Fruit fly (Drosophila melanogaster) whole organism, embryonic: ENCODE measurements around the gene BOD1.

ENCODE experiments used
- Bdp1 ChIP-seq: fragments of 200-800 bp; sonication (Bioruptor generic); optimal IDR thresholded peaks from 3 replicates; lab custom pipeline; 2016; ENCODE audit warnings: missing biosample characterization, missing genetic modification characterization
- Bteb2 ChIP-seq: fragments of 200-800 bp; sonication (Bioruptor generic); optimal IDR thresholded peaks from 2 replicates; lab custom pipeline; 2016; ENCODE audit warnings: missing biosample characterization, missing genetic modification characterization
- CG11456 ChIP-seq: fragments of 200-800 bp; sonication (Bioruptor generic); IDR thresholded peaks from 3 replicates; pipeline ENCODE4 v1.3.6; 2022; ENCODE audit warnings: missing biosample characterization, missing genetic modification characterization
- CG12942 ChIP-seq: fragments of 200-800 bp; sonication (Bioruptor generic); optimal IDR thresholded peaks from 3 replicates; lab custom pipeline; 2016; ENCODE audit warnings: missing biosample characterization, missing genetic modification characterization
- CG13296 ChIP-seq: fragments of 200-800 bp; sonication (Bioruptor generic); optimal IDR thresholded peaks from 3 replicates; lab custom pipeline; 2018; ENCODE audit warnings: missing biosample characterization, mild to moderate bottlenecking, missing genetic modification characterization
- CG15479 ChIP-seq: fragments of 200-800 bp; sonication (Bioruptor generic); optimal IDR thresholded peaks from 3 replicates; lab custom pipeline; 2019; ENCODE audit warnings: missing biosample characterization, mild to moderate bottlenecking, missing genetic modification characterization, moderate library complexity
- CG17829 ChIP-seq: fragments of 200-800 bp; optimal IDR thresholded peaks from 2 replicates; lab custom pipeline; 2019; ENCODE audit warnings: missing biosample characterization, mild to moderate bottlenecking, missing genetic modification characterization, moderate library complexity
- CG31224 ChIP-seq: fragments of 200-800 bp; sonication (Bioruptor generic); IDR thresholded peaks from 2 replicates; pipeline ENCODE4 v1.3.6; 2022; ENCODE audit warnings: missing biosample characterization, missing genetic modification characterization
- CG34422 ChIP-seq: fragments of 200-800 bp; sonication (Bioruptor generic); IDR thresholded peaks from 3 replicates; pipeline ENCODE4 v1.3.6; 2022; ENCODE audit warnings: missing biosample characterization, missing genetic modification characterization
- CG4404 ChIP-seq: fragments of 200-800 bp; sonication (Bioruptor generic); IDR thresholded peaks from 2 replicates; pipeline ENCODE4 v1.3.6; 2022; ENCODE audit warnings: missing biosample characterization, missing genetic modification characterization
- CG4617 ChIP-seq: fragments of 200-800 bp; sonication (Bioruptor generic); optimal IDR thresholded peaks from 3 replicates; lab custom pipeline; 2016; ENCODE audit warnings: missing biosample characterization, missing genetic modification characterization, borderline replicate concordance
- CG5180 ChIP-seq: fragments of 200-800 bp; sonication (Bioruptor generic); optimal IDR thresholded peaks from 3 replicates; lab custom pipeline; 2017; ENCODE audit warnings: missing biosample characterization, missing genetic modification characterization, mild to moderate bottlenecking, moderate library complexity, missing genetic modification reagents
- CG6765 ChIP-seq: fragments of 200-800 bp; sonication (Bioruptor generic); optimal IDR thresholded peaks from 3 replicates; lab custom pipeline; 2017; ENCODE audit warnings: missing biosample characterization, mild to moderate bottlenecking, missing genetic modification characterization
- CG6791 ChIP-seq: fragments of 200-800 bp; sonication (Bioruptor generic); IDR thresholded peaks from 3 replicates; pipeline ENCODE4 v1.3.6; 2022; ENCODE audit warnings: missing biosample characterization, missing genetic modification characterization; ENCODE audit not compliant: partially characterized antibody
- CG7928 ChIP-seq: fragments of 200-800 bp; sonication (Bioruptor generic); optimal IDR thresholded peaks from 2 replicates; lab custom pipeline; 2017; ENCODE audit warnings: missing biosample characterization, mild to moderate bottlenecking, missing genetic modification characterization
- CG8089 ChIP-seq: fragments of 200-800 bp; sonication (Bioruptor generic); optimal IDR thresholded peaks from 3 replicates; lab custom pipeline; 2016; ENCODE audit warnings: missing biosample characterization, missing genetic modification characterization
- CG8281 ChIP-seq: fragments of 200-800 bp; sonication (Bioruptor generic); optimal IDR thresholded peaks from 2 replicates; lab custom pipeline; 2018; ENCODE audit warnings: missing biosample characterization, mild to moderate bottlenecking, missing genetic modification characterization, moderate library complexity
- CG8924 ChIP-seq: fragments of 200-800 bp; optimal IDR thresholded peaks from 3 replicates; lab custom pipeline; 2019; ENCODE audit warnings: missing biosample characterization, mild to moderate bottlenecking, missing genetic modification characterization, moderate library complexity
- D19B ChIP-seq: fragments of 200-800 bp; sonication (Bioruptor generic); optimal IDR thresholded peaks from 2 replicates; lab custom pipeline; 2017; ENCODE audit warnings: missing biosample characterization, mild to moderate bottlenecking, missing genetic modification characterization
- Doc2 ChIP-seq: fragments of 200-800 bp; sonication (Bioruptor generic); IDR thresholded peaks from 2 replicates; pipeline ENCODE4 v1.3.6; 2022; ENCODE audit warnings: missing biosample characterization, missing genetic modification characterization
- Fer1 ChIP-seq: fragments of 200-800 bp; sonication (Bioruptor generic); optimal IDR thresholded peaks from 2 replicates; lab custom pipeline; 2017; ENCODE audit warnings: missing biosample characterization, mild to moderate bottlenecking, missing genetic modification characterization
- HLH4C ChIP-seq: fragments of 200-800 bp; sonication (Bioruptor generic); IDR thresholded peaks from 3 replicates; pipeline ENCODE4 v1.3.6; 2022; ENCODE audit warnings: missing biosample characterization, missing genetic modification characterization; ENCODE audit not compliant: partially characterized antibody
- Kr ChIP-seq: fragments of 200-800 bp; sonication (Bioruptor generic); optimal IDR thresholded peaks from 2 replicates; lab custom pipeline; 2017; ENCODE audit warnings: missing biosample characterization, mild to moderate bottlenecking, missing genetic modification characterization
- Lim3 ChIP-seq: fragments of 200-800 bp; sonication (Bioruptor generic); IDR thresholded peaks from 2 replicates; pipeline ENCODE4 v1.3.6; 2022; ENCODE audit warnings: missing biosample characterization, missing genetic modification characterization
- Neu2 ChIP-seq: fragments of 200-800 bp; sonication (Bioruptor generic); optimal IDR thresholded peaks from 3 replicates; lab custom pipeline; 2016; ENCODE audit warnings: missing biosample characterization, missing genetic modification characterization, borderline replicate concordance
- Spps ChIP-seq: fragments of 200-800 bp; sonication (Bioruptor generic); optimal IDR thresholded peaks from 2 replicates; lab custom pipeline; 2018; ENCODE audit warnings: missing biosample characterization, mild to moderate bottlenecking, missing genetic modification characterization
- aop ChIP-seq: fragments of 200-800 bp; sonication (Bioruptor generic); IDR thresholded peaks from 2 replicates; pipeline ENCODE4 v1.3.6; 2022; ENCODE audit warnings: missing biosample characterization, missing genetic modification characterization
- ash1 ChIP-seq: fragments of 200-800 bp; sonication (Bioruptor generic); optimal IDR thresholded peaks from 2 replicates; lab custom pipeline; 2018; ENCODE audit warnings: missing biosample characterization, mild to moderate bottlenecking, missing genetic modification characterization
- bab2 ChIP-seq: fragments of 200-800 bp; sonication (Bioruptor generic); optimal IDR thresholded peaks from 2 replicates; lab custom pipeline; 2016; ENCODE audit warnings: missing biosample characterization, missing genetic modification characterization
- bigmax ChIP-seq: fragments of 200-800 bp; sonication (Bioruptor generic); optimal IDR thresholded peaks from 2 replicates; lab custom pipeline; 2018; ENCODE audit warnings: missing biosample characterization, mild to moderate bottlenecking, missing genetic modification characterization
- bowl ChIP-seq: fragments of 200-800 bp; sonication (Bioruptor generic); IDR thresholded peaks from 2 replicates; pipeline ENCODE4 v1.3.6; 2022; ENCODE audit warnings: missing biosample characterization, missing genetic modification characterization
- bsh ChIP-seq, 2 experiments: fragments of 200-800 bp; sonication (Bioruptor generic); optimal IDR thresholded peaks; 2 replicates each; lab custom pipeline; 2017 to 2018; ENCODE audit warnings: mild to moderate bottlenecking in 2 of 2, missing biosample characterization in 2 of 2, missing genetic modification characterization in 2 of 2, moderate library complexity in 1 of 2
- btn ChIP-seq: fragments of 200-800 bp; sonication (Bioruptor generic); optimal IDR thresholded peaks from 2 replicates; lab custom pipeline; 2016; ENCODE audit warnings: missing biosample characterization, missing genetic modification characterization
- dimm ChIP-seq: fragments of 200-800 bp; sonication (Bioruptor generic); IDR thresholded peaks from 2 replicates; pipeline ENCODE4 v1.3.6; 2022; ENCODE audit warnings: missing biosample characterization, missing genetic modification characterization
- en ChIP-seq: fragments of 200-800 bp; sonication (Bioruptor generic); optimal IDR thresholded peaks from 2 replicates; lab custom pipeline; 2016; ENCODE audit warnings: missing biosample characterization, missing genetic modification characterization
- ewg ChIP-seq: fragments of 200-800 bp; sonication (Bioruptor generic); optimal IDR thresholded peaks from 3 replicates; lab custom pipeline; 2017; ENCODE audit warnings: mild to moderate bottlenecking, missing biosample characterization, missing genetic modification reagents, missing genetic modification characterization
- ftz-f1 ChIP-seq: fragments of 200-800 bp; sonication (Bioruptor generic); optimal IDR thresholded peaks from 2 replicates; lab custom pipeline; 2016; ENCODE audit warnings: missing biosample characterization, missing genetic modification characterization
- gsb-n ChIP-seq: fragments of 200-800 bp; sonication (Bioruptor generic); optimal IDR thresholded peaks from 3 replicates; lab custom pipeline; 2018; ENCODE audit warnings: missing biosample characterization, mild to moderate bottlenecking, missing genetic modification characterization
- hb ChIP-seq: fragments of 200-800 bp; sonication (Bioruptor generic); IDR thresholded peaks from 3 replicates; pipeline ENCODE4 v1.3.6; 2022; ENCODE audit warnings: missing biosample characterization, missing genetic modification characterization; ENCODE audit not compliant: partially characterized antibody
- jigr1 ChIP-seq: fragments of 200-800 bp; sonication (Bioruptor generic); IDR thresholded peaks from 3 replicates; pipeline ENCODE4 v1.3.6; 2022; ENCODE audit warnings: missing biosample characterization, missing genetic modification characterization
- lab ChIP-seq: fragments of 200-800 bp; sonication (Bioruptor generic); optimal IDR thresholded peaks from 3 replicates; lab custom pipeline; 2017; ENCODE audit warnings: missing biosample characterization, missing genetic modification characterization, mild to moderate bottlenecking, moderate library complexity, missing genetic modification reagents
- pan ChIP-seq, 4 experiments: fragments of >200 bp in 3 of 4; fragments of 200-800 bp in 1 of 4; sonication (Bioruptor generic) in 1 of 4; optimal IDR thresholded peaks in 3 of 4; IDR thresholded peaks in 1 of 4; 2 replicates each; pipeline versions ENCODE4 v1.3.6 to Lab custom; 2017 to 2022; ENCODE audit warnings: missing biosample characterization in 2 of 4, missing genetic modification characterization in 2 of 4, mixed read lengths in 1 of 4
- sisA ChIP-seq: fragments of 200-800 bp; sonication (Bioruptor generic); IDR thresholded peaks from 2 replicates; pipeline ENCODE4 v1.3.6; 2022; ENCODE audit warnings: missing biosample characterization, missing genetic modification characterization
- slou ChIP-seq: fragments of 200-800 bp; sonication (Bioruptor generic); optimal IDR thresholded peaks from 3 replicates; lab custom pipeline; 2016; ENCODE audit warnings: missing biosample characterization, missing genetic modification characterization
- sna ChIP-seq: fragments of 200-800 bp; sonication (Bioruptor generic); IDR thresholded peaks from 2 replicates; pipeline ENCODE4 v1.3.6; 2022; ENCODE audit warnings: missing biosample characterization, missing genetic modification characterization; ENCODE audit not compliant: partially characterized antibody
- trh ChIP-seq: fragments of 200-800 bp; sonication (Bioruptor generic); optimal IDR thresholded peaks from 2 replicates; lab custom pipeline; 2016; ENCODE audit warnings: missing biosample characterization, missing genetic modification characterization
- twi ChIP-seq: fragments of 200-800 bp; optimal IDR thresholded peaks from 2 replicates; lab custom pipeline; 2019; ENCODE audit warnings: missing biosample characterization, mild to moderate bottlenecking, missing genetic modification characterization, moderate library complexity
- unpg ChIP-seq: fragments of 200-800 bp; sonication (Bioruptor generic); optimal IDR thresholded peaks from 3 replicates; lab custom pipeline; 2018; ENCODE audit warnings: missing biosample characterization, mild to moderate bottlenecking, missing genetic modification characterization, moderate library complexity
- zfh1 ChIP-seq: fragments of 200-800 bp; sonication (Bioruptor generic); IDR thresholded peaks from 3 replicates; pipeline ENCODE4 v1.3.6; 2022; ENCODE audit warnings: missing biosample characterization, missing genetic modification characterization

BOD1 gene

dm6 chr3R:27922673-27923175 is 15.3 kb upstream of the BOD1 start, which contains the start of gene RpL4 (continued):
- TF ChIP-seq CG6765 (peak; percentile 93), Bdp1 (peak; percentile 66), CG15479 (GFP tag; lab: Kevin White, UChicago) (peak; percentile 35), pan (optimal IDR thresholded peaks at IDR 0.05; lab: Kevin White, UChicago) (no peak), pan (GFP tag; optimal IDR thresholded peaks at IDR 0.05 in 1 of 2, IDR thresholded peaks at IDR 0.05 in 1 of 2) (peak in 1 of 2 experiments; percentile 79), CG34422 (GFP tag; lab: Robert Waterston, UW) (peak; percentile 79), CG17829 (tag; lab: Kevin White, UChicago) (no peak), lab (GFP tag; lab: Kevin White, UChicago) (peak; percentile 93), gsb-n (peak; percentile 69), sna (no peak), bigmax (GFP tag; lab: Kevin White, UChicago) (peak; percentile 87), Kr (peak; percentile 57), CG5180 (GFP tag; lab: Kevin White, UChicago) (peak; percentile 76), Fer1 (peak; percentile 84), ftz-f1 (GFP tag; lab: Kevin White, UChicago) (no peak), Bteb2 (peak; percentile 72), dimm (GFP tag; lab: Robert Waterston, UW) (peak; percentile 51; the same call in 1 of the 2 replicates), en (peak; percentile 76), Doc2 (GFP tag; lab: Robert Waterston, UW) (no peak), jigr1 (no peak), bab2 (GFP tag; lab: Kevin White, UChicago) (peak; percentile 37), CG8089 (peak; percentile 78), CG6791 (GFP tag; lab: Robert Waterston, UW) (no peak), zfh1 (peak; percentile 91), sisA (GFP tag; lab: Robert Waterston, UW) (0 out of 2 replicates have a peak, but pooled peaks have one; percentile 11), CG4617 (peak; percentile 52), CG11456 (GFP tag; lab: Robert Waterston, UW) (peak; percentile 90), Lim3 (no peak), CG31224 (GFP tag; lab: Robert Waterston, UW) (peak; percentile 60), twi (tag; lab: Kevin White, UChicago) (peak; percentile 51), bowl (GFP tag; lab: Robert Waterston, UW) (peak; percentile 25; the same call in 1 of the 2 replicates), bsh (GFP tag; optimal IDR thresholded peaks at IDR 0.05; lab: Kevin White, UChicago) (peak; percentile 5 to 77), slou (GFP tag; lab: Kevin White, UChicago) (peak; percentile 35), CG8924 (peak; percentile 42), btn (peak; percentile 77), HLH4C (GFP tag; lab: Robert Waterston, UW) (no peak), CG13296 (GFP tag; lab: Kevin White, UChicago) (peak; percentile 89), aop (GFP tag; lab: Robert Waterston, UW) (no peak), D19B (GFP tag; lab: Kevin White, UChicago) (peak; percentile 51), CG12942 (GFP tag; lab: Kevin White, UChicago) (peak; percentile 26), Spps (no peak), CG8281 (tag; lab: Kevin White, UChicago) (peak; percentile 62), ash1 (GFP tag; lab: Kevin White, UChicago) (peak; percentile 64), CG4404 (0 out of 2 replicates have a peak, but pooled peaks have one; percentile 27), unpg (GFP tag; lab: Kevin White, UChicago) (peak; percentile 82), ewg (GFP tag; lab: Kevin White, UChicago) (peak; percentile 85), trh (GFP tag; lab: Kevin White, UChicago) (peak; percentile 84), Neu2 (no peak), hb (GFP tag; lab: Robert Waterston, UW) (no peak), CG7928 (GFP tag; lab: Kevin White, UChicago) (peak; percentile 56)
